Worm (Caenorhabditis elegans) whole organism, L2 larva: ENCODE results near the gene K04E7.1.
A peak's percentile ranks its signal among the peaks of the same experiment; 100 is the strongest.

Source experiments
- F13H6.1 ChIP-seq: sonication (generic microtip); optimal IDR thresholded peaks from 2 replicates; lab custom pipeline; 2016; ENCODE audit warnings: missing genetic modification characterization, missing compliant biosample characterization
- Y55F3AM.14 ChIP-seq: fragments of 200-800 bp; sonication (Bioruptor generic); optimal IDR thresholded peaks from 2 replicates; lab custom pipeline; 2018; ENCODE audit warnings: mild to moderate bottlenecking, missing genetic modification characterization, missing compliant biosample characterization
- ZK546.5 ChIP-seq: sonication (generic microtip); optimal IDR thresholded peaks from 2 replicates; lab custom pipeline; 2017; ENCODE audit warnings: missing biosample characterization, missing genetic modification characterization
- alr-1 ChIP-seq: fragments of 150-350 bp; optimal IDR thresholded peaks from 2 replicates; lab custom pipeline; 2014; ENCODE audit warnings: missing biosample characterization, missing genetic modification characterization
- ama-1 ChIP-seq: fragments of 150-350 bp; optimal IDR thresholded peaks from 2 replicates; lab custom pipeline; 2018; ENCODE audit warnings: inconsistent platforms
- crh-2 ChIP-seq: sonication (generic microtip); optimal IDR thresholded peaks from 2 replicates; lab custom pipeline; 2017; ENCODE audit warnings: missing biosample characterization, missing genetic modification characterization
- dmd-4 ChIP-seq: sonication (generic microtip); optimal IDR thresholded peaks from 2 replicates; lab custom pipeline; 2017; ENCODE audit warnings: missing biosample characterization, missing genetic modification characterization
- egl-27 ChIP-seq: sonication (generic microtip); optimal IDR thresholded peaks from 3 replicates; lab custom pipeline; 2017; ENCODE audit warnings: missing biosample characterization, missing genetic modification reagents, missing genetic modification characterization
- fos-1 ChIP-seq: fragments of 150-350 bp; optimal IDR thresholded peaks from 2 replicates; lab custom pipeline; 2014; ENCODE audit warnings: missing biosample characterization, missing genetic modification characterization
- gmeb-1 ChIP-seq: fragments of 150-350 bp; optimal IDR thresholded peaks from 2 replicates; lab custom pipeline; 2014; ENCODE audit warnings: missing biosample characterization, missing genetic modification characterization
- lin-13 ChIP-seq: fragments of 150-350 bp; optimal IDR thresholded peaks from 2 replicates; lab custom pipeline; 2014; ENCODE audit warnings: missing biosample characterization, missing genetic modification reagents, missing genetic modification characterization
- lin-39 ChIP-seq: fragments of 150-350 bp; optimal IDR thresholded peaks from 2 replicates; lab custom pipeline; 2014; ENCODE audit warnings: missing biosample characterization, missing genetic modification reagents, missing genetic modification characterization
- lsy-2 ChIP-seq, 2 experiments: fragments of 150-350 bp in 1 of 2; sonication (generic microtip) in 1 of 2; optimal IDR thresholded peaks; 2 replicates each; lab custom pipeline; 2014 to 2017; ENCODE audit warnings: missing biosample characterization in 2 of 2, missing genetic modification characterization in 2 of 2
- mab-5 ChIP-seq: fragments of 150-350 bp; optimal IDR thresholded peaks from 2 replicates; lab custom pipeline; 2014; ENCODE audit warnings: missing biosample characterization, missing genetic modification characterization
- mbf-1 ChIP-seq: sonication (generic microtip); optimal IDR thresholded peaks from 2 replicates; lab custom pipeline; 2017; ENCODE audit warnings: missing biosample characterization, missing genetic modification characterization
- nhr-10 ChIP-seq: sonication (generic microtip); optimal IDR thresholded peaks from 2 replicates; lab custom pipeline; 2017; ENCODE audit warnings: missing biosample characterization, missing genetic modification characterization
- nhr-129 ChIP-seq: fragments of 150-350 bp; optimal IDR thresholded peaks from 2 replicates; lab custom pipeline; 2014; ENCODE audit warnings: missing biosample characterization, missing genetic modification characterization
- nhr-21 ChIP-seq: fragments of 150-350 bp; optimal IDR thresholded peaks from 2 replicates; lab custom pipeline; 2014; ENCODE audit warnings: missing biosample characterization, missing genetic modification characterization
- nhr-237 ChIP-seq: fragments of 150-350 bp; optimal IDR thresholded peaks from 2 replicates; lab custom pipeline; 2014; ENCODE audit warnings: missing biosample characterization, missing genetic modification characterization
- peb-1 ChIP-seq: fragments of 150-350 bp; optimal IDR thresholded peaks from 2 replicates; lab custom pipeline; 2014; ENCODE audit warnings: missing biosample characterization, missing genetic modification characterization
- sem-4 ChIP-seq: fragments of 150-350 bp; optimal IDR thresholded peaks from 2 replicates; lab custom pipeline; 2014; ENCODE audit warnings: missing biosample characterization, missing genetic modification reagents, missing genetic modification characterization
- sma-3 ChIP-seq: sonication (generic microtip); optimal IDR thresholded peaks from 2 replicates; lab custom pipeline; 2016; ENCODE audit warnings: missing genetic modification reagents, missing genetic modification characterization, missing compliant biosample characterization
- sma-9 ChIP-seq, 2 experiments: fragments of 150-350 bp in 1 of 2; sonication (generic microtip) in 1 of 2; optimal IDR thresholded peaks; 2 replicates each; lab custom pipeline; 2014 to 2016; ENCODE audit warnings: missing genetic modification characterization in 2 of 2, mild to moderate bottlenecking in 1 of 2, missing biosample characterization in 1 of 2, missing compliant biosample characterization in 1 of 2, missing genetic modification reagents in 1 of 2, moderate library complexity in 1 of 2
- snpc-4 ChIP-seq: fragments of 150-350 bp; optimal IDR thresholded peaks from 2 replicates; lab custom pipeline; 2014; ENCODE audit warnings: missing biosample characterization, missing genetic modification characterization
- unc-39 ChIP-seq: fragments of 150-350 bp; optimal IDR thresholded peaks from 2 replicates; lab custom pipeline; 2014; ENCODE audit warnings: missing biosample characterization, missing genetic modification characterization
- unc-55 ChIP-seq: fragments of 150-350 bp; sonication (generic microtip); optimal IDR thresholded peaks from 3 replicates; lab custom pipeline; 2014; ENCODE audit warnings: missing biosample characterization, missing genetic modification reagents, missing genetic modification characterization
- ztf-1 ChIP-seq: fragments of 200-800 bp; sonication (Bioruptor generic); conservative IDR thresholded peaks from 2 replicates; pipeline ENCODE4 v1.3.6; 2022; ENCODE audit warnings: missing genetic modification characterization, missing compliant biosample characterization
- ztf-4 ChIP-seq: fragments of 150-350 bp; optimal IDR thresholded peaks from 2 replicates; lab custom pipeline; 2014; ENCODE audit warnings: missing biosample characterization, missing genetic modification characterization

Gene K04E7.1

ce11 chrX:6509813-6510212, 48.0 kb downstream of the K04E7.1 start:
- no peak for TF ChIP-seq ZK546.5 (tag; lab: Kevin White, UChicago)
- peak; percentile 44 for TF ChIP-seq nhr-129 (tag; lab: Kevin White, UChicago)
- peak; percentile 38 for TF ChIP-seq sma-9 (GFP tag; optimal IDR thresholded peaks at IDR 0.05; lab: Kevin White, UChicago)
- no peak for TF ChIP-seq sma-9 (tag; optimal IDR thresholded peaks at IDR 0.05; lab: Kevin White, UChicago)
- no peak for TF ChIP-seq ama-1 (lab: Kevin White, UChicago)
- TF ChIP-seq F13H6.1 (tag; lab: Kevin White, UChicago), result peak; percentile 42
- TF ChIP-seq Y55F3AM.14 (GFP tag; lab: Kevin White, UChicago), result no peak
- peak in 1 of 2 experiments; percentile 42 for TF ChIP-seq lsy-2 (tag; optimal IDR thresholded peaks at IDR 0.05; lab: Kevin White, UChicago)
- TF ChIP-seq, all 48 proteins: peak for 4

ce11 chrX:6510627-6511026, 48.8 kb downstream of the K04E7.1 start, which contains the start of gene ttr-36:
Gene ttr-36 (plus strand): TSS chrX:6510927.
- TF ChIP-seq dmd-4 (tag; lab: Kevin White, UChicago) (no peak), egl-27 (no peak), alr-1 (tag; lab: Kevin White, UChicago) (no peak), mab-5 (tag; lab: Kevin White, UChicago) (no peak), snpc-4 (no peak), crh-2 (tag; lab: Kevin White, UChicago) (no peak), lin-39 (no peak), unc-39 (tag; lab: Kevin White, UChicago) (no peak), ztf-1 (GFP tag; lab: Robert Waterston, UW) (no peak), nhr-21 (tag; lab: Kevin White, UChicago) (no peak), lin-13 (GFP tag; lab: Kevin White, UChicago) (no peak), F13H6.1 (tag; lab: Kevin White, UChicago) (no peak), nhr-237 (tag; lab: Kevin White, UChicago) (no peak), gmeb-1 (tag; lab: Kevin White, UChicago) (no peak), nhr-129 (tag; lab: Kevin White, UChicago) (no peak)

DNA sequence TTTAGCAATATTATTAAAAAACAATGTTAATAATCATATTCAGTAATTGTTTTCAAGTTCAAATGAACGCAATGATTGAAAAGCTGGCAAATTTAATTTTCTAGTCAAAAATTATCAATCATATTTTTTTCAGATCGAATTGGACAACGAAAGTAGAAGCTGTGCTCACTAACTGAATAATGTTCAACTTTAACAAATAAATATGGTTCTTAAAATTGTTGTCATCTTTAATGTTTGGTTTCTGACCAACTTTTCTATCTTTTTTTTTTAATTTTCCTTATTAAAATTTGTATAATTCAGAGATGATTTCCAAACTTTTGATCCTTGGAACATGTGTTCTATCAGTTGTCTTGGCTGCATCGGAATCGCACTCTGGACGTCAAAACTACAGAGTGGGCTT, 50.2 kb downstream of the K04E7.1 start, which contains the start of gene ttr-35:
ttr-35 (plus strand) TSS at position 301 of the 400 bp plus-strand sequence.
- TF ChIP-seq ama-1 (lab: Kevin White, UChicago) (no peak), peb-1 (tag; lab: Kevin White, UChicago) (no peak), crh-2 (tag; lab: Kevin White, UChicago) (no peak), lin-13 (GFP tag; lab: Kevin White, UChicago) (no peak), fos-1 (no peak), nhr-10 (tag; lab: Kevin White, UChicago) (no peak), sma-3 (no peak), sem-4 (tag; lab: Kevin White, UChicago) (no peak), unc-55 (GFP tag; lab: Kevin White, UChicago) (no peak), mbf-1 (tag; lab: Kevin White, UChicago) (no peak), ztf-4 (tag; lab: Kevin White, UChicago) (no peak), nhr-237 (tag; lab: Kevin White, UChicago) (no peak), alr-1 (tag; lab: Kevin White, UChicago) (no peak), dmd-4 (tag; lab: Kevin White, UChicago) (no peak)
- TF ChIP-seq, all 48 proteins: peak for 0
